Fruit fly (Drosophila melanogaster) whole organism, prepupa: ENCODE data around the gene Tpc1.
A peak's percentile ranks its signal among the peaks of the same experiment; 100 is the strongest.

Experiments
- Blimp-1 ChIP-seq: fragments of 200-800 bp; sonication (Bioruptor generic); optimal IDR thresholded peaks from 3 replicates; lab custom pipeline; 2017; ENCODE audit warnings: missing biosample characterization, missing genetic modification characterization, mild to moderate bottlenecking, moderate library complexity, missing genetic modification reagents
- CG10631 ChIP-seq: fragments of 200-800 bp; sonication (Bioruptor generic); optimal IDR thresholded peaks from 2 replicates; lab custom pipeline; 2016; ENCODE audit warnings: missing biosample characterization, missing genetic modification characterization
- CG10669 ChIP-seq: fragments of 200-800 bp; sonication (Bioruptor generic); optimal IDR thresholded peaks from 3 replicates; lab custom pipeline; 2018; ENCODE audit warnings: missing biosample characterization, mild to moderate bottlenecking, missing genetic modification characterization, moderate library complexity
- CG11294 ChIP-seq: fragments of 200-800 bp; sonication (Bioruptor generic); IDR thresholded peaks from 2 replicates; pipeline ENCODE4 v1.3.6; 2022; ENCODE audit warnings: missing biosample characterization, missing genetic modification characterization
- CG11762 ChIP-seq: fragments of 200-800 bp; sonication (Bioruptor generic); optimal IDR thresholded peaks from 3 replicates; lab custom pipeline; 2016; ENCODE audit warnings: missing biosample characterization, missing genetic modification characterization; ENCODE audit not compliant: insufficient read depth
- CG11902 ChIP-seq: fragments of 200-800 bp; sonication (Bioruptor generic); optimal IDR thresholded peaks from 3 replicates; lab custom pipeline; 2016; ENCODE audit warnings: missing biosample characterization, missing genetic modification characterization
- CG15336 ChIP-seq: fragments of 200-800 bp; sonication (Bioruptor generic); IDR thresholded peaks from 2 replicates; pipeline ENCODE4 v1.3.6; 2022; ENCODE audit warnings: missing biosample characterization, missing genetic modification characterization
- CG1621 ChIP-seq: fragments of 200-800 bp; sonication (Bioruptor generic); optimal IDR thresholded peaks from 3 replicates; lab custom pipeline; 2018; ENCODE audit warnings: missing biosample characterization, mild to moderate bottlenecking, missing genetic modification characterization
- CG16779 ChIP-seq: fragments of 200-800 bp; sonication (Bioruptor generic); optimal IDR thresholded peaks from 3 replicates; lab custom pipeline; 2017; ENCODE audit warnings: missing biosample characterization, mild to moderate bottlenecking, missing genetic modification characterization
- CG31627 ChIP-seq: fragments of 200-800 bp; sonication (Bioruptor generic); optimal IDR thresholded peaks from 3 replicates; lab custom pipeline; 2016; ENCODE audit warnings: missing biosample characterization, missing genetic modification characterization
- CG32006 ChIP-seq: fragments of 200-800 bp; sonication (Bioruptor generic); optimal IDR thresholded peaks from 3 replicates; lab custom pipeline; 2017; ENCODE audit warnings: missing biosample characterization, mild to moderate bottlenecking, missing genetic modification characterization
- CG3919 ChIP-seq: fragments of 200-800 bp; sonication (Bioruptor generic); optimal IDR thresholded peaks from 3 replicates; lab custom pipeline; 2016; ENCODE audit warnings: missing biosample characterization, missing genetic modification characterization
- CG6163 ChIP-seq: fragments of 200-800 bp; sonication (Bioruptor generic); IDR thresholded peaks from 3 replicates; pipeline ENCODE4 v1.3.6; 2022; ENCODE audit warnings: missing biosample characterization, missing genetic modification characterization
- CG6276 ChIP-seq: fragments of 200-800 bp; sonication (Bioruptor generic); optimal IDR thresholded peaks from 2 replicates; lab custom pipeline; 2017; ENCODE audit warnings: missing biosample characterization, mild to moderate bottlenecking, missing genetic modification characterization
- CG6792 ChIP-seq: fragments of 200-800 bp; sonication (Bioruptor generic); optimal IDR thresholded peaks from 3 replicates; lab custom pipeline; 2016; ENCODE audit warnings: missing biosample characterization, missing genetic modification characterization
- CG6808 ChIP-seq: fragments of 200-800 bp; sonication (Bioruptor generic); optimal IDR thresholded peaks from 3 replicates; lab custom pipeline; 2017; ENCODE audit warnings: missing biosample characterization, missing genetic modification characterization, mild to moderate bottlenecking, moderate library complexity, missing genetic modification reagents
- CG6854 ChIP-seq: fragments of 200-800 bp; sonication (Bioruptor generic); optimal IDR thresholded peaks from 2 replicates; lab custom pipeline; 2017; ENCODE audit warnings: missing biosample characterization, mild to moderate bottlenecking, missing genetic modification characterization
- CG7368 ChIP-seq: fragments of 200-800 bp; sonication (Bioruptor generic); optimal IDR thresholded peaks from 3 replicates; lab custom pipeline; 2016; ENCODE audit warnings: missing biosample characterization, missing genetic modification characterization
- CG8119 ChIP-seq: fragments of 200-800 bp; sonication (Bioruptor generic); IDR thresholded peaks from 3 replicates; pipeline ENCODE4 v1.3.6; 2022; ENCODE audit warnings: missing biosample characterization, missing genetic modification characterization
- CG8319 ChIP-seq: fragments of 200-800 bp; sonication (Bioruptor generic); optimal IDR thresholded peaks from 3 replicates; lab custom pipeline; 2016; ENCODE audit warnings: missing biosample characterization, missing genetic modification characterization
- CG8632 ChIP-seq: fragments of 200-800 bp; sonication (Bioruptor generic); optimal IDR thresholded peaks from 3 replicates; lab custom pipeline; 2016; ENCODE audit warnings: missing biosample characterization, missing genetic modification characterization
- Eip78C ChIP-seq: fragments of 200-800 bp; sonication (Bioruptor generic); peaks from one replicate; lab custom pipeline; 2016; ENCODE audit warnings: missing biosample characterization, missing genetic modification characterization
- Eip93F ChIP-seq: fragments of 200-800 bp; sonication (Bioruptor generic); optimal IDR thresholded peaks from 2 replicates; lab custom pipeline; 2016; ENCODE audit warnings: missing biosample characterization, mild to moderate bottlenecking, missing genetic modification characterization
- Ets96B ChIP-seq: fragments of 200-800 bp; optimal IDR thresholded peaks from 2 replicates; lab custom pipeline; 2019; ENCODE audit warnings: missing biosample characterization, mild to moderate bottlenecking, missing genetic modification characterization, moderate library complexity
- Hr4 ChIP-seq: fragments of 200-800 bp; sonication (Bioruptor generic); optimal IDR thresholded peaks from 3 replicates; lab custom pipeline; 2016; ENCODE audit warnings: missing biosample characterization, missing genetic modification characterization
- Lpt ChIP-seq: fragments of 200-800 bp; sonication (Bioruptor generic); optimal IDR thresholded peaks from 3 replicates; lab custom pipeline; 2016; ENCODE audit warnings: missing biosample characterization, missing genetic modification characterization
- OdsH ChIP-seq: fragments of 200-800 bp; sonication (Bioruptor generic); optimal IDR thresholded peaks from 3 replicates; lab custom pipeline; 2016; ENCODE audit warnings: missing biosample characterization, missing genetic modification characterization
- Smox ChIP-seq: fragments of 200-800 bp; sonication (Bioruptor generic); optimal IDR thresholded peaks from 3 replicates; lab custom pipeline; 2016; ENCODE audit warnings: missing biosample characterization, missing genetic modification characterization
- Sox102F ChIP-seq: fragments of 200-800 bp; sonication (Bioruptor generic); optimal IDR thresholded peaks from 2 replicates; lab custom pipeline; 2016; ENCODE audit warnings: missing biosample characterization, mild to moderate bottlenecking, missing genetic modification characterization
- achi ChIP-seq: fragments of 200-800 bp; sonication (Bioruptor generic); optimal IDR thresholded peaks from 3 replicates; lab custom pipeline; 2016; ENCODE audit warnings: missing biosample characterization, missing genetic modification characterization
- acj6 ChIP-seq: fragments of 200-800 bp; sonication (Bioruptor generic); optimal IDR thresholded peaks from 3 replicates; lab custom pipeline; 2016; ENCODE audit warnings: missing biosample characterization, missing genetic modification characterization
- cyc ChIP-seq: fragments of 200-800 bp; sonication (Bioruptor generic); optimal IDR thresholded peaks from 3 replicates; lab custom pipeline; 2016; ENCODE audit warnings: missing biosample characterization, missing genetic modification characterization
- dac ChIP-seq: fragments of 200-800 bp; sonication (Bioruptor generic); optimal IDR thresholded peaks from 2 replicates; lab custom pipeline; 2017; ENCODE audit warnings: missing biosample characterization, mild to moderate bottlenecking, missing genetic modification characterization
- dsx ChIP-seq: fragments of 200-800 bp; optimal IDR thresholded peaks from 3 replicates; lab custom pipeline; 2019; ENCODE audit warnings: missing biosample characterization, mild to moderate bottlenecking, missing genetic modification characterization, moderate library complexity; ENCODE audit not compliant: poor library complexity, severe bottlenecking
- eg ChIP-seq: fragments of 200-800 bp; sonication (Bioruptor generic); IDR thresholded peaks from 3 replicates; pipeline ENCODE4 v1.3.6; 2022; ENCODE audit warnings: missing biosample characterization, missing genetic modification characterization
- esn ChIP-seq: fragments of 200-800 bp; sonication (Bioruptor generic); optimal IDR thresholded peaks from 2 replicates; lab custom pipeline; 2016; ENCODE audit warnings: missing biosample characterization, mild to moderate bottlenecking, missing genetic modification characterization, moderate library complexity
- fd59A ChIP-seq: fragments of 200-800 bp; sonication (Bioruptor generic); optimal IDR thresholded peaks from 2 replicates; lab custom pipeline; 2017; ENCODE audit warnings: missing biosample characterization, mild to moderate bottlenecking, missing genetic modification characterization, missing genetic modification reagents
- fd85E ChIP-seq: fragments of 200-800 bp; sonication (Bioruptor generic); optimal IDR thresholded peaks from 3 replicates; lab custom pipeline; 2016; ENCODE audit warnings: missing biosample characterization, missing genetic modification characterization
- fkh ChIP-seq: fragments of 200-800 bp; sonication (Bioruptor generic); optimal IDR thresholded peaks from 3 replicates; lab custom pipeline; 2017; ENCODE audit warnings: missing biosample characterization, mild to moderate bottlenecking, missing genetic modification characterization, moderate library complexity
- lz ChIP-seq: fragments of 200-800 bp; sonication (Bioruptor generic); optimal IDR thresholded peaks from 3 replicates; lab custom pipeline; 2016; ENCODE audit warnings: missing biosample characterization, missing genetic modification characterization
- net ChIP-seq: fragments of 200-800 bp; sonication (Bioruptor generic); optimal IDR thresholded peaks from 3 replicates; lab custom pipeline; 2016; ENCODE audit warnings: missing biosample characterization, missing genetic modification characterization
- pdm3 ChIP-seq: fragments of 200-800 bp; sonication (Bioruptor generic); optimal IDR thresholded peaks from 3 replicates; lab custom pipeline; 2016; ENCODE audit warnings: missing biosample characterization, missing genetic modification characterization
- salr ChIP-seq, 2 experiments: fragments of 200-800 bp; sonication (Bioruptor generic); optimal IDR thresholded peaks; 3 replicates each; lab custom pipeline; 2016 to 2018; ENCODE audit warnings: missing biosample characterization in 2 of 2, missing genetic modification characterization in 2 of 2, mild to moderate bottlenecking in 1 of 2
- topi ChIP-seq: fragments of 200-800 bp; sonication (Bioruptor generic); optimal IDR thresholded peaks from 3 replicates; lab custom pipeline; 2016; ENCODE audit warnings: missing biosample characterization, missing genetic modification characterization

The Tpc1 gene

DNA sequence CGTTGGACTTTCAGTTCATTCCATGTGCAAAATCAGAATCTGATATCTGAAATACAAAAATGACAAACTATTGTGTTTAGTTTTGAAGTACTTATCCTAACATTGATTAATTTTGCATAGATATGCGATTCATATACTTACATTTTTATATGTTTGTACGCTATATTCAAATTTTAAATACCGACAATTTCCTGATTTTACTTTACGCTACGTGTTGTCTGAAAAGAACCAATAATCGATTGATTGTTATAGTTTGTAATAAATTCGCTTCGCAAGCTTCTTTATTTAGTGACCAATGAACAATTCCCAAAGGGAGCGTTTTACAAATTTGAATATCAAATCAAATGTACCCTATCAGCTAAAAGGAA, 7.5 kb upstream of the Tpc1 start, which contains the start of gene Ak3:
Ak3 (minus strand) TSS at position 69 of the 368 bp plus-strand sequence.
- no peak for TF ChIP-seq CG6163 (GFP tag; lab: Robert Waterston, UW)
- TF ChIP-seq salr (GFP tag; optimal IDR thresholded peaks at IDR 0.05; lab: Kevin White, UChicago): no peak
- TF ChIP-seq CG16779 (tag; lab: Kevin White, UChicago): no peak
- no peak for TF ChIP-seq CG8632 (GFP tag; lab: Kevin White, UChicago)
- TF ChIP-seq CG1621 (tag; lab: Kevin White, UChicago): no peak
- TF ChIP-seq esn (GFP tag; lab: Kevin White, UChicago): no peak
- TF ChIP-seq dsx (GFP tag; lab: Kevin White, UChicago): no peak
- TF ChIP-seq Eip93F (GFP tag; lab: Kevin White, UChicago): no peak
- TF ChIP-seq CG11762 (GFP tag; lab: Kevin White, UChicago): no peak
- TF ChIP-seq fd59A (GFP tag; lab: Kevin White, UChicago): no peak
- TF ChIP-seq Lpt (GFP tag; lab: Kevin White, UChicago): no peak
- TF ChIP-seq eg (GFP tag; lab: Robert Waterston, UW): no peak
- no peak for TF ChIP-seq CG10669 (GFP tag; lab: Kevin White, UChicago)
- TF ChIP-seq achi (GFP tag; lab: Kevin White, UChicago): no peak
- TF ChIP-seq CG7368 (GFP tag; lab: Kevin White, UChicago): no peak
- TF ChIP-seq fd85E (GFP tag; lab: Kevin White, UChicago): no peak
- TF ChIP-seq CG11294 (GFP tag; lab: Robert Waterston, UW): no peak
- TF ChIP-seq CG6792: no peak
- no peak for TF ChIP-seq net
- TF ChIP-seq CG32006 (GFP tag; lab: Kevin White, UChicago): no peak

DNA sequence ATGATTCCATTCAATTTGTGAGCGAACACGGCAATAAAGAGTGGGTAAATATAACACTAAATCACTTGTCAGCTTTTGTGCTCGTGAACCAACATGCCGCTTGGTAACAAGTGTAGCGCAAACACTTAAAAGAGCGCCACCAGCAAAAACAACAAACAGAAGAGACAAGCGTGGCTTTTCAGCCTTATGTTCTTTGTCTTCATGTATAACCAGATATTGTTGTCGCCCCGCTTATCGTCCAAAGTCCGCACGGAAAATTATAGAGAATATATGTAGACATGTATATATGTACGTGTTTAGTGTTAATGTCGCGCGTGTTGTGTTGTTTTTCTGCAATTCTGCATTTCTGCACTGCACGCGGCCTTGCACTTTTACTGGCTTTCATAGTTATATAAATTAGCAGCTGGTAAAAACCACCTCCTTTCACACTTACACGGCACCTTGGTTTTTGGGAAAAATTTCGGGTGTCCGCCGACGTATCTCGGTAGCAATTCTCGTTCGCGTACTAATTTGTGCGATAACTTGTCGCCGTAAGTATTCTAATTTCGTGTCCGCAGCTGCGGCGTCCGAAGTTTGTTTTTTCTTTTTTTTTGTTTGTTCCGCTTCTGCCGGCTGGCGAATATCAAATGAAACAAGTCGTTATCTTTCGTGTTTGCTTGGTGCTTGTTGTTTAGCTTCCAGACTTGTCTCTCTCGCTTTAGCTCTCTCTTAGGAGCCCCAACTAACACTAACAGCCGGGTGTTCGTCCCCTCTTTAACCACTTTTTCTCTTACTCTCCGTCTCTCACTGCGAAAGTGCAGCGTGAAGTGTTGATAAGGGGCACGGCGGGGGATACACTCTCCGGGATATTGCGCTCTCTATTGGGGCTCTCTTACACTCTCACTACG, 6.9 kb upstream of the Tpc1 start:
- TF ChIP-seq CG10669 (GFP tag; lab: Kevin White, UChicago): peak; percentile 47
- peak; percentile 77; the same call in 2 of the 3 replicates for TF ChIP-seq eg (GFP tag; lab: Robert Waterston, UW)
- peak; percentile 25 for TF ChIP-seq OdsH
- peak; percentile 38 for TF ChIP-seq cyc (GFP tag; lab: Kevin White, UChicago)
- peak; percentile 63; the same call in 2 of the 3 replicates for TF ChIP-seq CG8119 (GFP tag; lab: Robert Waterston, UW)
- peak; percentile 31 for TF ChIP-seq Lpt (GFP tag; lab: Kevin White, UChicago)
- peak; percentile 95 for TF ChIP-seq CG6808 (GFP tag; lab: Kevin White, UChicago)
- TF ChIP-seq CG3919 (GFP tag; lab: Kevin White, UChicago): peak; percentile 38
- peak; percentile 57 for TF ChIP-seq CG6854 (GFP tag; lab: Kevin White, UChicago)
- peak; percentile 47 for TF ChIP-seq CG32006 (GFP tag; lab: Kevin White, UChicago)
- TF ChIP-seq CG11762 (GFP tag; lab: Kevin White, UChicago): peak; percentile 62
- peak; percentile 22 for TF ChIP-seq topi (GFP tag; lab: Kevin White, UChicago)
- TF ChIP-seq CG6163 (GFP tag; lab: Robert Waterston, UW): peak; percentile 80
- no peak for TF ChIP-seq CG8632 (GFP tag; lab: Kevin White, UChicago)
- TF ChIP-seq acj6: no peak
- TF ChIP-seq dsx (GFP tag; lab: Kevin White, UChicago): peak; percentile 39
- TF ChIP-seq pdm3 (GFP tag; lab: Kevin White, UChicago): peak; percentile 17
- TF ChIP-seq Eip93F (GFP tag; lab: Kevin White, UChicago): no peak
- TF ChIP-seq Ets96B: peak; percentile 25
- TF ChIP-seq CG8319 (GFP tag; lab: Kevin White, UChicago): no peak
- TF ChIP-seq fkh: no peak
- peak; percentile 73 for TF ChIP-seq CG16779 (tag; lab: Kevin White, UChicago)
- TF ChIP-seq lz (GFP tag; lab: Kevin White, UChicago): peak; percentile 21
- TF ChIP-seq fd59A (GFP tag; lab: Kevin White, UChicago): no peak
- peak; percentile 14 for TF ChIP-seq Sox102F (GFP tag; lab: Kevin White, UChicago)
- TF ChIP-seq fd85E (GFP tag; lab: Kevin White, UChicago): peak; percentile 60
- TF ChIP-seq Hr4 (GFP tag; lab: Kevin White, UChicago): peak; percentile 34
- peak; percentile 9 for TF ChIP-seq Smox (GFP tag; lab: Kevin White, UChicago)
- no peak for TF ChIP-seq CG11294 (GFP tag; lab: Robert Waterston, UW)
- peak; percentile 35 for TF ChIP-seq CG10631 (GFP tag; lab: Kevin White, UChicago)
- peak; percentile 77 for TF ChIP-seq CG6276
- TF ChIP-seq Eip78C (GFP tag; lab: Kevin White, UChicago): peak; percentile 75
- no peak for TF ChIP-seq CG11902 (GFP tag; lab: Kevin White, UChicago)
- TF ChIP-seq CG31627 (GFP tag; lab: Kevin White, UChicago): peak; percentile 3
- no peak for TF ChIP-seq esn (GFP tag; lab: Kevin White, UChicago)
- peak; percentile 63 for TF ChIP-seq CG1621 (tag; lab: Kevin White, UChicago)
- TF ChIP-seq CG15336: peak; percentile 57
- TF ChIP-seq Blimp-1 (GFP tag; lab: Kevin White, UChicago): no peak
- no peak for TF ChIP-seq dac
- TF ChIP-seq net: peak; percentile 52
